Worm (Caenorhabditis elegans) whole organism, young adult: ENCODE results near the gene hpo-18.

Experiments used
- D2030.7 ChIP-seq: fragments of 200-800 bp; sonication (Bioruptor generic); IDR thresholded peaks from 2 replicates; pipeline ENCODE4 v1.3.6; 2022; ENCODE audit warnings: missing genetic modification reagents, missing genetic modification characterization, missing compliant biosample characterization
- F23B12.7 ChIP-seq: sonication (generic microtip); optimal IDR thresholded peaks from 2 replicates; lab custom pipeline; 2017; ENCODE audit warnings: missing genetic modification characterization, mild to moderate bottlenecking, missing compliant biosample characterization, antibody characterized with exemption, moderate library complexity; ENCODE audit not compliant: insufficient read depth
- F33H1.4 ChIP-seq: fragments of 200-800 bp; sonication (Bioruptor generic); IDR thresholded peaks from 2 replicates; pipeline ENCODE4 v1.3.6; 2022; ENCODE audit warnings: missing genetic modification reagents, missing genetic modification characterization, missing compliant biosample characterization
- F49E8.2 ChIP-seq: sonication (generic microtip); optimal IDR thresholded peaks from 3 replicates; lab custom pipeline; 2017; ENCODE audit warnings: missing genetic modification characterization, mild to moderate bottlenecking, missing compliant biosample characterization, antibody characterized with exemption, moderate library complexity; ENCODE audit not compliant: insufficient read depth
- athp-1 ChIP-seq: sonication (generic microtip); optimal IDR thresholded peaks from 2 replicates; lab custom pipeline; 2017; ENCODE audit warnings: mild to moderate bottlenecking, missing genetic modification characterization, missing compliant biosample characterization
- attf-3 ChIP-seq: fragments of 200-800 bp; sonication (Bioruptor generic); conservative IDR thresholded peaks from 2 replicates; pipeline ENCODE4 v1.3.6; 2022; ENCODE audit warnings: missing genetic modification reagents, missing genetic modification characterization, missing compliant biosample characterization
- cebp-1 ChIP-seq, 2 experiments: fragments of 200-800 bp in 1 of 2; sonication (Bioruptor generic) in 1 of 2; sonication (generic microtip) in 1 of 2; IDR thresholded peaks in 1 of 2; optimal IDR thresholded peaks in 1 of 2; 2 replicates each; pipeline versions ENCODE4 v1.3.6 to Lab custom; 2017 to 2022; ENCODE audit warnings: missing compliant biosample characterization in 2 of 2, missing genetic modification characterization in 2 of 2, mild to moderate bottlenecking in 1 of 2, missing genetic modification reagents in 1 of 2, moderate library complexity in 1 of 2
- ceh-91 ChIP-seq: fragments of 200-800 bp; sonication (Bioruptor generic); IDR thresholded peaks from 2 replicates; pipeline ENCODE4 v1.3.6; 2022; ENCODE audit warnings: missing genetic modification reagents, missing genetic modification characterization, missing compliant biosample characterization
- chd-7 ChIP-seq: sonication (generic microtip); optimal IDR thresholded peaks from 2 replicates; lab custom pipeline; 2016; ENCODE audit warnings: mild to moderate bottlenecking, missing genetic modification characterization, moderate library complexity, missing compliant biosample characterization
- die-1 ChIP-seq: sonication (generic microtip); optimal IDR thresholded peaks from 2 replicates; lab custom pipeline; 2016; ENCODE audit warnings: missing genotype, mild to moderate bottlenecking, missing genetic modification characterization, missing compliant biosample characterization
- dox-1 ChIP-seq: fragments of 200-800 bp; sonication (Bioruptor generic); IDR thresholded peaks from 2 replicates; pipeline ENCODE4 v1.3.6; 2022; ENCODE audit warnings: missing genetic modification reagents, missing genetic modification characterization, missing compliant biosample characterization
- dpl-1 ChIP-seq: fragments of 150-350 bp; optimal IDR thresholded peaks from 2 replicates; lab custom pipeline; 2014; ENCODE audit warnings: missing biosample characterization, missing genetic modification reagents, missing genetic modification characterization
- efl-1 ChIP-seq: fragments of 150-350 bp; optimal IDR thresholded peaks from 2 replicates; lab custom pipeline; 2014; ENCODE audit warnings: missing biosample characterization, missing genetic modification reagents, missing genetic modification characterization
- egrh-3 ChIP-seq: fragments of 200-800 bp; sonication (Bioruptor generic); IDR thresholded peaks from 2 replicates; pipeline ENCODE4 v1.3.6; 2022; ENCODE audit warnings: missing genetic modification reagents, missing genetic modification characterization, missing compliant biosample characterization
- ekl-4 ChIP-seq: fragments of 200-800 bp; sonication (Bioruptor generic); IDR thresholded peaks from 2 replicates; pipeline ENCODE4 v1.3.6; 2022; ENCODE audit warnings: missing genetic modification reagents, missing genetic modification characterization, missing compliant biosample characterization
- him-1 ChIP-seq: sonication (generic microtip); optimal IDR thresholded peaks from 2 replicates; lab custom pipeline; 2016; ENCODE audit warnings: missing genotype, missing genetic modification reagents, missing genetic modification characterization, missing compliant biosample characterization
- hmg-1.2 ChIP-seq: fragments of 200-800 bp; sonication (Bioruptor generic); IDR thresholded peaks from 2 replicates; pipeline ENCODE4 v1.3.6; 2022; ENCODE audit warnings: missing genetic modification reagents, missing genetic modification characterization, missing compliant biosample characterization
- lin-35 ChIP-seq, 3 experiments: fragments of 150-350 bp in 2 of 3; sonication (generic microtip) in 1 of 3; optimal IDR thresholded peaks; 2 replicates each; lab custom pipeline; 2014 to 2018; ENCODE audit warnings: missing biosample characterization in 3 of 3, missing genetic modification characterization in 3 of 3, missing genetic modification reagents in 3 of 3
- lin-40 ChIP-seq: sonication (generic microtip); optimal IDR thresholded peaks from 2 replicates; lab custom pipeline; 2016; ENCODE audit warnings: missing genetic modification characterization, mild to moderate bottlenecking, missing compliant biosample characterization, missing genotype, missing genetic modification reagents
- lin-54 ChIP-seq: fragments of 200-800 bp; sonication (Bioruptor generic); optimal IDR thresholded peaks from 2 replicates; lab custom pipeline; 2018; ENCODE audit warnings: mild to moderate bottlenecking, missing genetic modification characterization, missing compliant biosample characterization
- lsl-1 ChIP-seq: fragments of 200-800 bp; sonication (Bioruptor generic); optimal IDR thresholded peaks from 2 replicates; lab custom pipeline; 2018; ENCODE audit warnings: mild to moderate bottlenecking, missing genetic modification characterization, moderate library complexity, missing compliant biosample characterization
- madf-6 ChIP-seq: fragments of 200-800 bp; sonication (Bioruptor generic); IDR thresholded peaks from 2 replicates; pipeline ENCODE4 v1.3.6; 2022; ENCODE audit warnings: missing genetic modification reagents, missing genetic modification characterization, missing compliant biosample characterization
- madf-8 ChIP-seq: fragments of 200-800 bp; sonication (Bioruptor generic); conservative IDR thresholded peaks from 2 replicates; pipeline ENCODE4 v1.3.6; 2022; ENCODE audit warnings: missing genetic modification reagents, missing genetic modification characterization, missing compliant biosample characterization
- mcd-1 ChIP-seq: fragments of 200-800 bp; sonication (Bioruptor generic); IDR thresholded peaks from 2 replicates; pipeline ENCODE4 v1.3.6; 2022; ENCODE audit warnings: missing genetic modification reagents, missing genetic modification characterization, missing compliant biosample characterization
- nfya-1 ChIP-seq: sonication (generic microtip); optimal IDR thresholded peaks from 2 replicates; lab custom pipeline; 2017; ENCODE audit warnings: antibody characterized with exemption, missing compliant biosample characterization, missing genetic modification characterization, borderline replicate concordance; ENCODE audit not compliant: insufficient read depth
- nfyb-1 ChIP-seq: fragments of 200-800 bp; sonication (Bioruptor generic); IDR thresholded peaks from 2 replicates; pipeline ENCODE4 v1.3.6; 2022; ENCODE audit warnings: missing genetic modification reagents, missing genetic modification characterization, missing compliant biosample characterization
- nhr-80 ChIP-seq: sonication (generic microtip); optimal IDR thresholded peaks from 2 replicates; lab custom pipeline; 2016; ENCODE audit warnings: missing genetic modification characterization, missing compliant biosample characterization
- pha-4 ChIP-seq: fragments of 150-350 bp; sonication (generic microtip); optimal IDR thresholded peaks from 2 replicates; lab custom pipeline; 2014; ENCODE audit warnings: missing biosample characterization, missing genetic modification reagents, missing genetic modification characterization
- snpc-1.3 ChIP-seq: sonication (generic microtip); optimal IDR thresholded peaks from 2 replicates; lab custom pipeline; 2017; ENCODE audit warnings: missing genetic modification characterization, mild to moderate bottlenecking, missing compliant biosample characterization, antibody characterized with exemption, moderate library complexity, missing genotype, missing genetic modification reagents; ENCODE audit not compliant: insufficient read depth
- snpc-3.4 ChIP-seq: sonication (generic microtip); optimal IDR thresholded peaks from 2 replicates; lab custom pipeline; 2017; ENCODE audit warnings: missing genetic modification characterization, mild to moderate bottlenecking, missing compliant biosample characterization, antibody characterized with exemption, moderate library complexity, missing genotype, missing genetic modification reagents
- snpc-4 ChIP-seq, 5 experiments: fragments of 150-350 bp in 1 of 5; sonication (generic microtip) in 4 of 5; optimal IDR thresholded peaks; 2 replicates each; lab custom pipeline; 2014 to 2018; ENCODE audit warnings: missing genetic modification characterization in 5 of 5, missing biosample characterization in 3 of 5, antibody characterized with exemption in 2 of 5, mild to moderate bottlenecking in 2 of 5, missing compliant biosample characterization in 2 of 5, missing genotype in 2 of 5, moderate library complexity in 2 of 5, missing genetic modification reagents in 1 of 5
- sptf-2 ChIP-seq: fragments of 200-800 bp; sonication (Bioruptor generic); optimal IDR thresholded peaks from 2 replicates; lab custom pipeline; 2018; ENCODE audit warnings: mild to moderate bottlenecking, missing genetic modification characterization, missing compliant biosample characterization
- tlf-1 ChIP-seq: fragments of 200-800 bp; sonication (Bioruptor generic); optimal IDR thresholded peaks from 2 replicates; lab custom pipeline; 2018; ENCODE audit warnings: mild to moderate bottlenecking, missing genetic modification characterization, missing compliant biosample characterization
- unc-130 ChIP-seq: sonication (generic microtip); optimal IDR thresholded peaks from 2 replicates; lab custom pipeline; 2016; ENCODE audit warnings: missing genetic modification reagents, missing genetic modification characterization, missing compliant biosample characterization
- xnd-1 ChIP-seq: sonication (generic microtip); optimal IDR thresholded peaks from 2 replicates; lab custom pipeline; 2016; ENCODE audit warnings: missing genotype, missing genetic modification reagents, missing genetic modification characterization, missing compliant biosample characterization
- zfh-2 ChIP-seq: fragments of 200-800 bp; sonication (Bioruptor generic); conservative IDR thresholded peaks from 2 replicates; pipeline ENCODE4 v1.3.6; 2022; ENCODE audit warnings: missing genetic modification reagents, missing genetic modification characterization, missing compliant biosample characterization
- ztf-28 ChIP-seq: fragments of 200-800 bp; sonication (Bioruptor generic); IDR thresholded peaks from 2 replicates; pipeline ENCODE4 v1.3.6; 2022; ENCODE audit warnings: missing genetic modification reagents, missing genetic modification characterization, missing compliant biosample characterization
- ztf-3 ChIP-seq: fragments of 200-800 bp; sonication (Bioruptor generic); optimal IDR thresholded peaks from 2 replicates; lab custom pipeline; 2018; ENCODE audit warnings: mild to moderate bottlenecking, missing genetic modification characterization, missing compliant biosample characterization

Gene hpo-18

ce11 chrV:4373656-4374055 lies 27.4 kb upstream of the hpo-18 start (continued):
- TF ChIP-seq unc-130 (GFP tag; lab: Kevin White, UChicago) (no peak), lin-40 (no peak), ztf-3 (GFP tag; lab: Kevin White, UChicago) (no peak), athp-1 (peak; percentile 35), snpc-1.3 (tag; lab: Kevin White, UChicago) (peak; percentile 51), madf-8 (GFP tag; lab: Robert Waterston, UW) (0 out of 2 replicates have a peak, but pooled peaks have one; percentile 14), ekl-4 (0 out of 2 replicates have a peak, but pooled peaks have one; percentile 44), sptf-2 (GFP tag; lab: Kevin White, UChicago) (no peak), F49E8.2 (tag; lab: Kevin White, UChicago) (peak; percentile 23), lsl-1 (GFP tag; lab: Kevin White, UChicago) (peak; percentile 14), pha-4 (tag; lab: Kevin White, UChicago) (no peak)

DNA sequence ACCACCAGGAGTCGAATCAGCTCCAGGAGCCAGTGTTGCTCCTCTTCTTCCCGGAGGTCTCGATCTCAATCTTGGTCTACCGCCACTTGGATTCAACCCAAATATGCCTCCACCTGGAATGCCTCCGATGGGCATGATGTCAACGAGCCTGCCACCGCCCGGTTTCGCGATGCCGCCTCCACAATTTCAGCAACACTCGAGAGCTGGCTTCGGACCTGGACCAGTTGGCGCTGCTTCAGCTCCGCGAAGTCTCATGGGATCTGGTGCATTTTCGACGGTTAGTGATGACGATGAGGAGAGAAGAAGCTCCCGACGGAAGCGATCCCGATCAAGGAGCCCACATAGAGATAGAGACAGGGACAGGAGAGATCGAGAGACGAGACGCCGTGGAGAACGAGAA lies 26.8 kb upstream of the hpo-18 start:
- peak; percentile 85 for TF ChIP-seq zfh-2 (GFP tag; lab: Robert Waterston, UW)
- peak; percentile 51; the same call in 1 of the 2 replicates for TF ChIP-seq egrh-3
- TF ChIP-seq chd-7 (tag; lab: Kevin White, UChicago): no peak

DNA sequence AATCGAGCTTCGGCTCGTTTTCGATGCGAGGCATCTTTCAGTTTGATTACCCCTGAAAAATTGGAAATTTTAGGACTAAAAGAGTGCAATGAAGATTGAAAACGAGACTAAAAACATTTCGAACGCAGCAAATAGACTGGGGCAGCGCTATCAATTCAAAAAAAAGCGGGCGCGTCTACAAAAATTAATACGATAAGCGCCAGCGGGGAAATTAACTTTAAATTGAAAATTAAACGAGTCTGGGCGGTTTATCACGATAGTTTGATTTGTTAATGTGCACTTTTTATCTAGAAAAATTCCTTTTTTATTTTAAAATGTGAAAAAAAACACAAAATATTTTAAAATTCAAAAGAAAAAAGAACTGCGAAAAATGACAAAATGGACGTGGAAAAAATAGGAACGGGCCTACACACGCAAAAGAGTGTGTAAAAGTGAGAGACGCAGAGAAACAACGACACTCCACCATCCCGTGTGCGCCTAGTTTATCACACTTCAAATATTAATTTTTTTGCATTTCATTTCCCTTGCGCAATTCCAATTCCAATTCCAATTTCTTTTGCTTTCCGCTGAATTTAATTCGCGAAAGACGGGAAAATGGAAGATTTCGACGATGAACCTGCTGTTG lies 25.2 kb upstream of the hpo-18 start, which contains the start of the genes gmpr-1 and fipp-1:
Gene gmpr-1, minus strand, starts transcription at position 75 of the 625 bp plus-strand sequence.
Gene fipp-1, plus strand, starts transcription at position 499 of the 625 bp plus-strand sequence.
- TF ChIP-seq efl-1: peak; percentile 85
- peak; percentile 63 for TF ChIP-seq lsl-1 (GFP tag; lab: Kevin White, UChicago)
- peak; percentile 36 for TF ChIP-seq tlf-1 (GFP tag; lab: Kevin White, UChicago)
- peak; percentile 58 for TF ChIP-seq dpl-1 (GFP tag; lab: Kevin White, UChicago)
- peak in 1 of 3 experiments; percentile 55 for TF ChIP-seq lin-35 (GFP tag; optimal IDR thresholded peaks at IDR 0.05; lab: Kevin White, UChicago)
- TF ChIP-seq him-1: no peak
- no peak for TF ChIP-seq cebp-1 (GFP tag; IDR thresholded peaks at IDR 0.05; lab: Robert Waterston, UW)
- TF ChIP-seq cebp-1 (tag; optimal IDR thresholded peaks at IDR 0.05; lab: Kevin White, UChicago): peak; percentile 16
- TF ChIP-seq mcd-1 (GFP tag; lab: Robert Waterston, UW): peak; percentile 53; the same call in 1 of the 2 replicates
- peak; percentile 74 for TF ChIP-seq xnd-1
- no peak for TF ChIP-seq snpc-4 (GFP tag; optimal IDR thresholded peaks at IDR 0.05; lab: Kevin White, UChicago)
- TF ChIP-seq snpc-4 (tag; optimal IDR thresholded peaks at IDR 0.05; lab: Kevin White, UChicago): no peak
- TF ChIP-seq nfyb-1: no peak
- TF ChIP-seq ceh-91: peak; percentile 60; the same call in 1 of the 2 replicates
- peak; percentile 97 for TF ChIP-seq attf-3 (GFP tag; lab: Robert Waterston, UW)
- peak; percentile 47 for TF ChIP-seq nhr-80 (tag; lab: Kevin White, UChicago)
- peak; percentile 10 for TF ChIP-seq athp-1
- peak; percentile 58; the same call in 1 of the 2 replicates for TF ChIP-seq D2030.7 (GFP tag; lab: Robert Waterston, UW)
- peak; percentile 17 for TF ChIP-seq snpc-3.4
- no peak for TF ChIP-seq die-1 (tag; lab: Kevin White, UChicago)
- TF ChIP-seq madf-8 (GFP tag; lab: Robert Waterston, UW): peak; percentile 85
- TF ChIP-seq hmg-1.2 (GFP tag; lab: Robert Waterston, UW): peak; percentile 99
- peak; percentile 46 for TF ChIP-seq F33H1.4 (GFP tag; lab: Robert Waterston, UW)
- 0 out of 2 replicates have a peak, but pooled peaks have one; percentile 42 for TF ChIP-seq dox-1 (GFP tag; lab: Robert Waterston, UW)
- TF ChIP-seq nfya-1: no peak
- peak; percentile 32 for TF ChIP-seq lin-54
- TF ChIP-seq ztf-28 (GFP tag; lab: Robert Waterston, UW): no peak
- peak; percentile 89 for TF ChIP-seq madf-6 (GFP tag; lab: Robert Waterston, UW)
- TF ChIP-seq zfh-2 (GFP tag; lab: Robert Waterston, UW): no peak
- TF ChIP-seq F23B12.7: peak; percentile 10
